Worm (Caenorhabditis elegans) whole organism, L2 larva: ENCODE measurements around the gene fipr-1.

Experiments
- C34F6.9 ChIP-seq: fragments of 150-350 bp; optimal IDR thresholded peaks from 2 replicates; lab custom pipeline; 2014; ENCODE audit warnings: missing biosample characterization, missing genetic modification characterization
- F13H6.1 ChIP-seq: sonication (generic microtip); optimal IDR thresholded peaks from 2 replicates; lab custom pipeline; 2016; ENCODE audit warnings: missing genetic modification characterization, missing compliant biosample characterization
- R02D3.7 ChIP-seq: fragments of 150-350 bp; optimal IDR thresholded peaks from 2 replicates; lab custom pipeline; 2014; ENCODE audit warnings: missing biosample characterization, missing genetic modification characterization
- Y55F3AM.14 ChIP-seq: fragments of 200-800 bp; sonication (Bioruptor generic); optimal IDR thresholded peaks from 2 replicates; lab custom pipeline; 2018; ENCODE audit warnings: mild to moderate bottlenecking, missing genetic modification characterization, missing compliant biosample characterization
- ZK546.5 ChIP-seq: sonication (generic microtip); optimal IDR thresholded peaks from 2 replicates; lab custom pipeline; 2017; ENCODE audit warnings: missing biosample characterization, missing genetic modification characterization
- alr-1 ChIP-seq: fragments of 150-350 bp; optimal IDR thresholded peaks from 2 replicates; lab custom pipeline; 2014; ENCODE audit warnings: missing biosample characterization, missing genetic modification characterization
- aly-2 ChIP-seq: fragments of 150-350 bp; optimal IDR thresholded peaks from 2 replicates; lab custom pipeline; 2014; ENCODE audit warnings: missing biosample characterization, missing genetic modification characterization
- ama-1 ChIP-seq: fragments of 150-350 bp; optimal IDR thresholded peaks from 2 replicates; lab custom pipeline; 2018; ENCODE audit warnings: inconsistent platforms
- blmp-1 ChIP-seq: sonication (generic microtip); optimal IDR thresholded peaks from 2 replicates; lab custom pipeline; 2017; ENCODE audit warnings: missing genetic modification characterization, mild to moderate bottlenecking, missing compliant biosample characterization, antibody characterized with exemption, moderate library complexity; ENCODE audit not compliant: insufficient read depth
- ceh-16 ChIP-seq: fragments of 150-350 bp; optimal IDR thresholded peaks from 2 replicates; lab custom pipeline; 2014; ENCODE audit warnings: missing biosample characterization, missing genetic modification characterization
- crh-2 ChIP-seq: sonication (generic microtip); optimal IDR thresholded peaks from 2 replicates; lab custom pipeline; 2017; ENCODE audit warnings: missing biosample characterization, missing genetic modification characterization
- egl-27 ChIP-seq: sonication (generic microtip); optimal IDR thresholded peaks from 3 replicates; lab custom pipeline; 2017; ENCODE audit warnings: missing biosample characterization, missing genetic modification reagents, missing genetic modification characterization
- elt-1 ChIP-seq: fragments of 150-350 bp; optimal IDR thresholded peaks from 2 replicates; lab custom pipeline; 2014; ENCODE audit warnings: missing biosample characterization, missing genetic modification characterization
- elt-3 ChIP-seq: sonication (generic microtip); optimal IDR thresholded peaks from 2 replicates; lab custom pipeline; 2017; ENCODE audit warnings: missing biosample characterization, missing genetic modification characterization
- fos-1 ChIP-seq: fragments of 150-350 bp; optimal IDR thresholded peaks from 2 replicates; lab custom pipeline; 2014; ENCODE audit warnings: missing biosample characterization, missing genetic modification characterization
- gmeb-1 ChIP-seq: fragments of 150-350 bp; optimal IDR thresholded peaks from 2 replicates; lab custom pipeline; 2014; ENCODE audit warnings: missing biosample characterization, missing genetic modification characterization
- lin-13 ChIP-seq: fragments of 150-350 bp; optimal IDR thresholded peaks from 2 replicates; lab custom pipeline; 2014; ENCODE audit warnings: missing biosample characterization, missing genetic modification reagents, missing genetic modification characterization
- lin-39 ChIP-seq: fragments of 150-350 bp; optimal IDR thresholded peaks from 2 replicates; lab custom pipeline; 2014; ENCODE audit warnings: missing biosample characterization, missing genetic modification reagents, missing genetic modification characterization
- lsy-2 ChIP-seq, 2 experiments: fragments of 150-350 bp in 1 of 2; sonication (generic microtip) in 1 of 2; optimal IDR thresholded peaks; 2 replicates each; lab custom pipeline; 2014 to 2017; ENCODE audit warnings: missing biosample characterization in 2 of 2, missing genetic modification characterization in 2 of 2
- mab-5 ChIP-seq: fragments of 150-350 bp; optimal IDR thresholded peaks from 2 replicates; lab custom pipeline; 2014; ENCODE audit warnings: missing biosample characterization, missing genetic modification characterization
- mbf-1 ChIP-seq: sonication (generic microtip); optimal IDR thresholded peaks from 2 replicates; lab custom pipeline; 2017; ENCODE audit warnings: missing biosample characterization, missing genetic modification characterization
- mdl-1 ChIP-seq, 2 experiments: fragments of 150-350 bp in 1 of 2; sonication (generic microtip) in 1 of 2; optimal IDR thresholded peaks; 2 replicates each; lab custom pipeline; 2017; ENCODE audit warnings: missing biosample characterization in 2 of 2, missing genetic modification characterization in 2 of 2
- nhr-10 ChIP-seq: sonication (generic microtip); optimal IDR thresholded peaks from 2 replicates; lab custom pipeline; 2017; ENCODE audit warnings: missing biosample characterization, missing genetic modification characterization
- nhr-11 ChIP-seq: fragments of 150-350 bp; optimal IDR thresholded peaks from 2 replicates; lab custom pipeline; 2014; ENCODE audit warnings: missing biosample characterization, missing genetic modification characterization
- nhr-12 ChIP-seq: fragments of 150-350 bp; optimal IDR thresholded peaks from 2 replicates; lab custom pipeline; 2014; ENCODE audit warnings: missing biosample characterization, missing genetic modification characterization
- nhr-129 ChIP-seq: fragments of 150-350 bp; optimal IDR thresholded peaks from 2 replicates; lab custom pipeline; 2014; ENCODE audit warnings: missing biosample characterization, missing genetic modification characterization
- nhr-21 ChIP-seq: fragments of 150-350 bp; optimal IDR thresholded peaks from 2 replicates; lab custom pipeline; 2014; ENCODE audit warnings: missing biosample characterization, missing genetic modification characterization
- nhr-237 ChIP-seq: fragments of 150-350 bp; optimal IDR thresholded peaks from 2 replicates; lab custom pipeline; 2014; ENCODE audit warnings: missing biosample characterization, missing genetic modification characterization
- nhr-77 ChIP-seq: fragments of 150-350 bp; optimal IDR thresholded peaks from 2 replicates; lab custom pipeline; 2014; ENCODE audit warnings: missing biosample characterization, missing genetic modification characterization
- peb-1 ChIP-seq: fragments of 150-350 bp; optimal IDR thresholded peaks from 2 replicates; lab custom pipeline; 2014; ENCODE audit warnings: missing biosample characterization, missing genetic modification characterization
- sem-4 ChIP-seq: fragments of 150-350 bp; optimal IDR thresholded peaks from 2 replicates; lab custom pipeline; 2014; ENCODE audit warnings: missing biosample characterization, missing genetic modification reagents, missing genetic modification characterization
- skn-1 ChIP-seq: sonication (generic microtip); optimal IDR thresholded peaks from 2 replicates; lab custom pipeline; 2017; ENCODE audit warnings: missing biosample characterization, missing genetic modification characterization
- sma-3 ChIP-seq: sonication (generic microtip); optimal IDR thresholded peaks from 2 replicates; lab custom pipeline; 2016; ENCODE audit warnings: missing genetic modification reagents, missing genetic modification characterization, missing compliant biosample characterization
- snpc-4 ChIP-seq: fragments of 150-350 bp; optimal IDR thresholded peaks from 2 replicates; lab custom pipeline; 2014; ENCODE audit warnings: missing biosample characterization, missing genetic modification characterization
- unc-62 ChIP-seq: fragments of 150-350 bp; optimal IDR thresholded peaks from 2 replicates; lab custom pipeline; 2014; ENCODE audit warnings: missing biosample characterization, missing genetic modification reagents, missing genetic modification characterization
- ztf-1 ChIP-seq: fragments of 200-800 bp; sonication (Bioruptor generic); conservative IDR thresholded peaks from 2 replicates; pipeline ENCODE4 v1.3.6; 2022; ENCODE audit warnings: missing genetic modification characterization, missing compliant biosample characterization
- ztf-11 ChIP-seq: sonication (generic microtip); optimal IDR thresholded peaks from 2 replicates; lab custom pipeline; 2017; ENCODE audit warnings: missing biosample characterization, missing genetic modification characterization
- ztf-4 ChIP-seq: fragments of 150-350 bp; optimal IDR thresholded peaks from 2 replicates; lab custom pipeline; 2014; ENCODE audit warnings: missing biosample characterization, missing genetic modification characterization

fipr-1 gene

ce11 chrV:12365104-12365503 lies 3.6 kb upstream of the fipr-1 start, which contains the start of gene fipr-2:
fipr-2 (plus strand) TSS chrV:12365348.
- no peak for TF ChIP-seq lsy-2 (tag; optimal IDR thresholded peaks at IDR 0.05; lab: Kevin White, UChicago)
- no peak for TF ChIP-seq egl-27 (tag; lab: Kevin White, UChicago)
- no peak for TF ChIP-seq fos-1 (tag; lab: Kevin White, UChicago)
- no peak for TF ChIP-seq unc-62 (GFP tag; lab: Kevin White, UChicago)
- no peak for TF ChIP-seq nhr-77 (tag; lab: Kevin White, UChicago)
- TF ChIP-seq blmp-1 (tag; lab: Kevin White, UChicago): no peak
- no peak for TF ChIP-seq gmeb-1 (tag; lab: Kevin White, UChicago)
- no peak for TF ChIP-seq peb-1 (tag; lab: Kevin White, UChicago)
- no peak for TF ChIP-seq aly-2 (tag; lab: Kevin White, UChicago)
- no peak for TF ChIP-seq nhr-10 (tag; lab: Kevin White, UChicago)
- no peak for TF ChIP-seq F13H6.1 (tag; lab: Kevin White, UChicago)
- no peak for TF ChIP-seq alr-1 (tag; lab: Kevin White, UChicago)
- TF ChIP-seq ztf-11 (tag; lab: Kevin White, UChicago): no peak
- no peak for TF ChIP-seq C34F6.9 (tag; lab: Kevin White, UChicago)
- TF ChIP-seq ztf-4: no peak
- no peak for TF ChIP-seq ZK546.5 (tag; lab: Kevin White, UChicago)
- TF ChIP-seq nhr-237 (tag; lab: Kevin White, UChicago): no peak
- TF ChIP-seq nhr-129: no peak

- TF ChIP-seq nhr-21: no peak
- no peak for TF ChIP-seq crh-2 (tag; lab: Kevin White, UChicago)
- TF ChIP-seq skn-1: no peak
- TF ChIP-seq F13H6.1 (tag; lab: Kevin White, UChicago): no peak
- no peak for TF ChIP-seq mbf-1 (tag; lab: Kevin White, UChicago)
- no peak for TF ChIP-seq mab-5 (tag; lab: Kevin White, UChicago)
- TF ChIP-seq lsy-2 (tag; optimal IDR thresholded peaks at IDR 0.05; lab: Kevin White, UChicago): no peak
- TF ChIP-seq snpc-4 (tag; lab: Kevin White, UChicago): no peak
- TF ChIP-seq elt-1: no peak
- TF ChIP-seq unc-62 (GFP tag; lab: Kevin White, UChicago): no peak
- no peak for TF ChIP-seq ceh-16 (tag; lab: Kevin White, UChicago)
- no peak for TF ChIP-seq R02D3.7
- no peak for TF ChIP-seq nhr-12
- no peak for TF ChIP-seq elt-3 (tag; lab: Kevin White, UChicago)
Observed at ce11 chrV:12358347-12358746, 3.2 kb downstream of the fipr-1 start, which contains the start of gene F23H12.5. F23H12.5 (plus strand) TSS chrV:12358647.

- no peak for TF ChIP-seq blmp-1 (tag; lab: Kevin White, UChicago)
- TF ChIP-seq ztf-11 (tag; lab: Kevin White, UChicago): no peak
- no peak for TF ChIP-seq lin-13 (GFP tag; lab: Kevin White, UChicago)
- TF ChIP-seq nhr-10 (tag; lab: Kevin White, UChicago): no peak
- no peak for TF ChIP-seq lin-39
- no peak for TF ChIP-seq F13H6.1 (tag; lab: Kevin White, UChicago)
- no peak for TF ChIP-seq mab-5 (tag; lab: Kevin White, UChicago)
- TF ChIP-seq nhr-77 (tag; lab: Kevin White, UChicago): no peak
- TF ChIP-seq nhr-11 (tag; lab: Kevin White, UChicago): no peak
Observed at ce11 chrV:12357632-12358031, 3.9 kb downstream of the fipr-1 start.

- TF ChIP-seq ztf-1 (no peak), alr-1 (tag; lab: Kevin White, UChicago) (no peak), mdl-1 (tag; optimal IDR thresholded peaks at IDR 0.05; lab: Kevin White, UChicago) (no peak), nhr-10 (tag; lab: Kevin White, UChicago) (no peak), ceh-16 (tag; lab: Kevin White, UChicago) (no peak), C34F6.9 (tag; lab: Kevin White, UChicago) (no peak), lin-13 (GFP tag; lab: Kevin White, UChicago) (no peak), Y55F3AM.14 (GFP tag; lab: Kevin White, UChicago) (no peak), unc-62 (GFP tag; lab: Kevin White, UChicago) (no peak), snpc-4 (tag; lab: Kevin White, UChicago) (no peak), crh-2 (tag; lab: Kevin White, UChicago) (no peak), lsy-2 (tag; optimal IDR thresholded peaks at IDR 0.05; lab: Kevin White, UChicago) (peak in 1 of 2 experiments; percentile 43), sem-4 (tag; lab: Kevin White, UChicago) (peak; percentile 53), sma-3 (GFP tag; lab: Kevin White, UChicago) (no peak), R02D3.7 (no peak), blmp-1 (tag; lab: Kevin White, UChicago) (peak; percentile 11), nhr-21 (peak; percentile 52), mbf-1 (tag; lab: Kevin White, UChicago) (no peak), gmeb-1 (tag; lab: Kevin White, UChicago) (no peak), ama-1 (lab: Kevin White, UChicago) (peak; percentile 84)
Observed at ce11 chrV:12354193-12354830, 7.2 kb downstream of the fipr-1 start.
